Worm (Caenorhabditis elegans) whole organism, L1 larva: ENCODE results near the gene F56C9.6.

ENCODE experiments used
- C04F5.9 ChIP-seq: sonication (generic microtip); optimal IDR thresholded peaks from 2 replicates; lab custom pipeline; 2016; ENCODE audit warnings: missing genetic modification characterization, missing compliant biosample characterization
- C34B4.2 ChIP-seq: sonication (generic microtip); optimal IDR thresholded peaks from 2 replicates; lab custom pipeline; 2017; ENCODE audit warnings: mild to moderate bottlenecking, missing genetic modification characterization, missing compliant biosample characterization
- F16B12.6 ChIP-seq: fragments of 150-350 bp; optimal IDR thresholded peaks from 2 replicates; lab custom pipeline; 2014; ENCODE audit warnings: missing biosample characterization, missing genetic modification characterization
- Y116A8C.19 ChIP-seq: sonication (generic microtip); optimal IDR thresholded peaks from 2 replicates; lab custom pipeline; 2016; ENCODE audit warnings: missing compliant biosample characterization, missing genetic modification characterization, borderline replicate concordance
- alr-1 ChIP-seq: fragments of 200-800 bp; sonication (Bioruptor generic); optimal IDR thresholded peaks from 2 replicates; lab custom pipeline; 2018; ENCODE audit warnings: borderline replicate concordance, mild to moderate bottlenecking, missing genetic modification characterization, missing compliant biosample characterization
- blmp-1 ChIP-seq: fragments of 150-350 bp; optimal IDR thresholded peaks from 2 replicates; lab custom pipeline; 2014; ENCODE audit warnings: missing biosample characterization, missing genetic modification characterization
- ceh-82 ChIP-seq, 3 experiments: fragments of 150-350 bp in 1 of 3; sonication (generic microtip) in 2 of 3; optimal IDR thresholded peaks; 2 replicates each; lab custom pipeline; 2014 to 2017; ENCODE audit warnings: missing biosample characterization in 3 of 3, missing genetic modification characterization in 3 of 3
- ceh-88 ChIP-seq: fragments of 200-800 bp; sonication (Bioruptor generic); IDR thresholded peaks from 2 replicates; pipeline ENCODE4 v1.3.6; 2022; ENCODE audit warnings: missing genetic modification characterization, missing compliant biosample characterization
- dsc-1 ChIP-seq: sonication (generic microtip); optimal IDR thresholded peaks from 2 replicates; lab custom pipeline; 2016; ENCODE audit warnings: mild to moderate bottlenecking, missing genetic modification characterization, missing compliant biosample characterization
- efl-1 ChIP-seq, 4 experiments: fragments of 150-350 bp; optimal IDR thresholded peaks in 3 of 4; peaks in 1 of 4; 1 replicate in 1 of 4; 2 replicates in 3 of 4; lab custom pipeline; 2014; ENCODE audit warnings: missing biosample characterization in 2 of 4, missing genetic modification characterization in 2 of 4, missing genetic modification reagents in 2 of 4
- efl-3 ChIP-seq: fragments of 200-800 bp; sonication (Bioruptor generic); optimal IDR thresholded peaks from 2 replicates; lab custom pipeline; 2018; ENCODE audit warnings: mild to moderate bottlenecking, missing genetic modification characterization, missing compliant biosample characterization
- egl-13 ChIP-seq: sonication (generic microtip); optimal IDR thresholded peaks from 2 replicates; lab custom pipeline; 2016; ENCODE audit warnings: missing genotype, missing genetic modification reagents, missing genetic modification characterization, missing compliant biosample characterization
- egl-27 ChIP-seq, 2 experiments: fragments of 150-350 bp in 1 of 2; sonication (generic microtip); optimal IDR thresholded peaks; 3 replicates each; lab custom pipeline; 2017 to 2018; ENCODE audit warnings: missing biosample characterization in 2 of 2, missing genetic modification characterization in 2 of 2, missing genetic modification reagents in 2 of 2
- elt-3 ChIP-seq, 6 experiments: fragments of 150-350 bp in 1 of 6; sonication (generic microtip); optimal IDR thresholded peaks; 2 replicates each; lab custom pipeline; 2017 to 2018; ENCODE audit warnings: missing biosample characterization in 6 of 6, missing genetic modification characterization in 6 of 6, inconsistent platforms in 1 of 6
- ets-5 ChIP-seq: fragments of 200-800 bp; sonication (Bioruptor generic); IDR thresholded peaks from 2 replicates; pipeline ENCODE4 v1.3.6; 2022; ENCODE audit warnings: missing genetic modification characterization, missing compliant biosample characterization
- fkh-8 ChIP-seq: sonication (generic microtip); optimal IDR thresholded peaks from 2 replicates; lab custom pipeline; 2016; ENCODE audit warnings: mild to moderate bottlenecking, missing genetic modification characterization, missing compliant biosample characterization
- grh-1 ChIP-seq: fragments of 200-800 bp; sonication (Bioruptor generic); IDR thresholded peaks from 2 replicates; pipeline ENCODE4 v1.3.6; 2022; ENCODE audit warnings: missing genetic modification reagents, missing genetic modification characterization, missing compliant biosample characterization
- hlh-4 ChIP-seq: sonication (generic microtip); optimal IDR thresholded peaks from 2 replicates; lab custom pipeline; 2016; ENCODE audit warnings: mild to moderate bottlenecking, missing genetic modification characterization, missing compliant biosample characterization
- isw-1 ChIP-seq: fragments of 200-800 bp; sonication (Bioruptor generic); IDR thresholded peaks from 2 replicates; pipeline ENCODE4 v1.3.6; 2022; ENCODE audit warnings: missing genetic modification characterization, missing compliant biosample characterization
- lin-14 ChIP-seq: fragments of 200-800 bp; sonication (Bioruptor generic); optimal IDR thresholded peaks from 2 replicates; lab custom pipeline; 2018; ENCODE audit warnings: mild to moderate bottlenecking, missing genetic modification characterization, moderate library complexity, missing compliant biosample characterization
- lsy-2 ChIP-seq, 2 experiments: fragments of 150-350 bp; optimal IDR thresholded peaks; 2 replicates each; lab custom pipeline; 2014; ENCODE audit warnings: missing biosample characterization in 2 of 2, missing genetic modification characterization in 2 of 2
- mdl-1 ChIP-seq, 2 experiments: fragments of 150-350 bp; optimal IDR thresholded peaks; 2 replicates each; lab custom pipeline; 2014 to 2017; ENCODE audit warnings: missing biosample characterization in 2 of 2, missing genetic modification characterization in 2 of 2, inconsistent platforms in 1 of 2
- mef-2 ChIP-seq: fragments of 150-350 bp; optimal IDR thresholded peaks from 2 replicates; lab custom pipeline; 2014; ENCODE audit warnings: missing biosample characterization, missing genetic modification characterization
- mep-1 ChIP-seq: fragments of 150-350 bp; optimal IDR thresholded peaks from 2 replicates; lab custom pipeline; 2014; ENCODE audit warnings: missing biosample characterization, missing genetic modification characterization
- nhr-11 ChIP-seq: fragments of 150-350 bp; optimal IDR thresholded peaks from 2 replicates; lab custom pipeline; 2014; ENCODE audit warnings: missing biosample characterization, missing genetic modification characterization
- nhr-19 ChIP-seq: fragments of 200-800 bp; sonication (Bioruptor generic); conservative IDR thresholded peaks from 2 replicates; pipeline ENCODE4 v1.3.6; 2022; ENCODE audit warnings: missing genetic modification characterization, missing compliant biosample characterization
- nhr-20 ChIP-seq: sonication (generic microtip); optimal IDR thresholded peaks from 2 replicates; lab custom pipeline; 2016; ENCODE audit warnings: mild to moderate bottlenecking, missing genetic modification characterization, missing compliant biosample characterization
- nhr-237 ChIP-seq: fragments of 150-350 bp; optimal IDR thresholded peaks from 2 replicates; lab custom pipeline; 2014; ENCODE audit warnings: missing biosample characterization, missing genetic modification characterization
- nhr-28 ChIP-seq: fragments of 150-350 bp; optimal IDR thresholded peaks from 2 replicates; lab custom pipeline; 2014; ENCODE audit warnings: missing biosample characterization, missing genetic modification characterization
- nhr-47 ChIP-seq: sonication (generic microtip); optimal IDR thresholded peaks from 2 replicates; lab custom pipeline; 2016; ENCODE audit warnings: mild to moderate bottlenecking, missing genetic modification characterization, moderate library complexity, missing compliant biosample characterization
- nhr-71 ChIP-seq: sonication (generic microtip); optimal IDR thresholded peaks from 2 replicates; lab custom pipeline; 2016; ENCODE audit warnings: mild to moderate bottlenecking, missing genetic modification characterization, moderate library complexity, missing compliant biosample characterization
- nhr-85 ChIP-seq: sonication (generic microtip); peaks from one replicate; lab custom pipeline; 2016; ENCODE audit warnings: missing genetic modification characterization, inconsistent platforms, missing compliant biosample characterization
- nhr-90 ChIP-seq: sonication (generic microtip); optimal IDR thresholded peaks from 2 replicates; lab custom pipeline; 2016; ENCODE audit warnings: mild to moderate bottlenecking, missing genetic modification characterization, missing compliant biosample characterization; ENCODE audit not compliant: poor library complexity
- pag-3 ChIP-seq: sonication (generic microtip); optimal IDR thresholded peaks from 2 replicates; lab custom pipeline; 2017; ENCODE audit warnings: missing genetic modification characterization, mild to moderate bottlenecking, missing compliant biosample characterization, antibody characterized with exemption, borderline replicate concordance; ENCODE audit not compliant: insufficient read depth
- rnt-1 ChIP-seq: sonication (generic microtip); optimal IDR thresholded peaks from 2 replicates; lab custom pipeline; 2016; ENCODE audit warnings: mild to moderate bottlenecking, missing genetic modification characterization, moderate library complexity, missing compliant biosample characterization
- skn-1 ChIP-seq: fragments of 150-350 bp; optimal IDR thresholded peaks from 2 replicates; lab custom pipeline; 2014; ENCODE audit warnings: missing biosample characterization, missing genetic modification characterization
- snpc-4 ChIP-seq: fragments of 150-350 bp; optimal IDR thresholded peaks from 2 replicates; lab custom pipeline; 2014; ENCODE audit warnings: missing biosample characterization, missing genetic modification characterization
- snu-23 ChIP-seq: sonication (generic microtip); optimal IDR thresholded peaks from 2 replicates; lab custom pipeline; 2016; ENCODE audit warnings: missing genetic modification characterization, missing compliant biosample characterization
- sptf-1 ChIP-seq: fragments of 150-350 bp; optimal IDR thresholded peaks from 2 replicates; lab custom pipeline; 2014; ENCODE audit warnings: missing biosample characterization, missing genetic modification characterization
- tlp-1 ChIP-seq: fragments of 150-350 bp; optimal IDR thresholded peaks from 2 replicates; lab custom pipeline; 2014; ENCODE audit warnings: missing biosample characterization, missing genetic modification characterization
- unc-62 ChIP-seq: fragments of 150-350 bp; optimal IDR thresholded peaks from 2 replicates; lab custom pipeline; 2014; ENCODE audit warnings: missing biosample characterization, missing genetic modification reagents, missing genetic modification characterization
- unc-86 ChIP-seq: sonication (generic microtip); optimal IDR thresholded peaks from 2 replicates; lab custom pipeline; 2016; ENCODE audit warnings: missing genetic modification characterization, missing compliant biosample characterization
- xbp-1 ChIP-seq: sonication (generic microtip); optimal IDR thresholded peaks from 2 replicates; lab custom pipeline; 2016; ENCODE audit warnings: missing genetic modification characterization, missing compliant biosample characterization
- zag-1 ChIP-seq: fragments of 150-350 bp; optimal IDR thresholded peaks from 2 replicates; lab custom pipeline; 2014; ENCODE audit warnings: missing biosample characterization, missing genetic modification characterization

The F56C9.6 gene

DNA sequence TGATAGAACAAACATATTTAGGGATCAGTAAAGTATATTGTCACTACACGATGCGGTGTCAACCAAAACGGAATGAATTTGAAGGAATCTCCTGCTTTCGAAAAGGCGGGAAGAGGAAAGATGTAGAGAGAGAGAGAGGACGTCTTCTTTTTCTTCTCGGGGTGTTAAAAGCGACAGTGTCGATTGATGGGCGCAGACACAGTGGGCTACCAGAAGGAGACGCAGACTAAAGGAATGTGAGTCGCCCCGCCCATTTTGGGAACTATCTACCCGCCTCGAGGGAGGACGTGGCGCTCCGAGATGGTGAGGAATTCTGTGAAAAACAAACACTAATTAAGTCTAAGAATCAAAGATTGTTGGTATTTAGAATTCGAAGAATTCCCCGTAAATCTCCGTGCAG, 11.1 kb downstream of the F56C9.6 start, which contains the start of the genes B0361.14 and B0361.9 (continued):
- TF ChIP-seq mdl-1 (tag; optimal IDR thresholded peaks at IDR 0.05; lab: Kevin White, UChicago), result no peak
- no peak for TF ChIP-seq ets-5 (GFP tag; lab: Robert Waterston, UW)
- no peak for TF ChIP-seq sptf-1
- peak; percentile 94 for TF ChIP-seq blmp-1 (tag; lab: Kevin White, UChicago)
- TF ChIP-seq F16B12.6 (tag; lab: Kevin White, UChicago), result no peak
- peak; percentile 1 for TF ChIP-seq mep-1 (tag; lab: Kevin White, UChicago)
- TF ChIP-seq isw-1 (GFP tag; lab: Robert Waterston, UW), result no peak
- no peak for TF ChIP-seq zag-1 (tag; lab: Kevin White, UChicago)
- no peak for TF ChIP-seq Y116A8C.19 (tag; lab: Kevin White, UChicago)
- TF ChIP-seq ceh-88 (GFP tag; lab: Robert Waterston, UW), result no peak
- TF ChIP-seq egl-27 (tag; optimal IDR thresholded peaks at IDR 0.05; lab: Kevin White, UChicago), result no peak
- TF ChIP-seq rnt-1, result peak; percentile 0
- no peak; the same call in 1 of the 2 replicates for TF ChIP-seq grh-1 (GFP tag; lab: Robert Waterston, UW)
- TF ChIP-seq egl-13 (tag; lab: Kevin White, UChicago), result no peak
- TF ChIP-seq nhr-19, result no peak
- no peak for TF ChIP-seq snpc-4
- TF ChIP-seq nhr-47 (tag; lab: Kevin White, UChicago), result no peak
- TF ChIP-seq unc-62 (GFP tag; lab: Kevin White, UChicago), result no peak
- no peak for TF ChIP-seq mef-2 (tag; lab: Kevin White, UChicago)
- no peak for TF ChIP-seq nhr-237 (tag; lab: Kevin White, UChicago)
- TF ChIP-seq ceh-82 (tag; optimal IDR thresholded peaks at IDR 0.05; lab: Kevin White, UChicago), result no peak
- no peak for TF ChIP-seq tlp-1 (tag; lab: Kevin White, UChicago)
- peak; percentile 67 for TF ChIP-seq nhr-85 (tag; lab: Kevin White, UChicago)
- no peak for TF ChIP-seq fkh-8 (tag; lab: Kevin White, UChicago)
- no peak for TF ChIP-seq efl-3 (GFP tag; lab: Kevin White, UChicago)
- no peak for TF ChIP-seq C34B4.2
- no peak for TF ChIP-seq hlh-4 (tag; lab: Kevin White, UChicago)
- TF ChIP-seq unc-86 (tag; lab: Kevin White, UChicago), result no peak
- no peak for TF ChIP-seq C04F5.9 (tag; lab: Kevin White, UChicago)
- no peak for TF ChIP-seq dsc-1 (tag; lab: Kevin White, UChicago)
- no peak for TF ChIP-seq nhr-11 (tag; lab: Kevin White, UChicago)

DNA sequence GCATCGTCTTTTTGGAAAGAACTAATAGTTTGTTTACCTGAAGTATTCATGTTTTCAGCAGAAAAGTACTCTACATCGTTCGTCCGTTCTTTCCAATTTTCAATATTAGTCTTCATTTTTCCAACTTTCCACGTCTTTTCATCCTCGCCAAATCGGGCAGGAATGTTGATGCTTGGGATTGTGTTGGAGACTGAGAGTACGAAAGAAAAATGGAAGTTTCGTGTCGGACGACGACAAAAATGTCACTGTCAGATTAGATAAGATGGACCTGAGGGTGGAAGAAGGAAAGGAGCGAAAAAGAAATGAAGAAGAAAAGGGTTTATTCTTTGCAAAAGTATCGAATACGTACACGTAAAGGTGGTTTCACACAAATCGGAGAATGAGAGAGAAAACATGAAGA, 12.5 kb downstream of the F56C9.6 start:
- TF ChIP-seq efl-1 (optimal IDR thresholded peaks at IDR 0.05; lab: Kevin White, UChicago) (no peak), efl-1 (GFP tag; optimal IDR thresholded peaks at IDR 0.05 in 1 of 2; lab: Kevin White, UChicago) (peak in 1 of 2 experiments; percentile 85), xbp-1 (no peak), nhr-20 (peak; percentile 15), nhr-71 (tag; lab: Kevin White, UChicago) (peak; percentile 10), nhr-90 (tag; lab: Kevin White, UChicago) (no peak), nhr-85 (tag; lab: Kevin White, UChicago) (peak; percentile 80), alr-1 (no peak), F16B12.6 (tag; lab: Kevin White, UChicago) (no peak), nhr-28 (tag; lab: Kevin White, UChicago) (no peak), pag-3 (no peak), snu-23 (GFP tag; lab: Kevin White, UChicago) (peak; percentile 14), elt-3 (tag; optimal IDR thresholded peaks at IDR 0.05; lab: Kevin White, UChicago) (peak in 4 of 6 experiments; percentile 17 to 89 (median 46)), lin-14 (peak; percentile 54), lsy-2 (tag; optimal IDR thresholded peaks at IDR 0.05; lab: Kevin White, UChicago) (peak; percentile 2 to 32), skn-1 (tag; lab: Kevin White, UChicago) (no peak), nhr-19 (no peak), blmp-1 (tag; lab: Kevin White, UChicago) (peak; percentile 81), rnt-1 (no peak)
